Fruit fly (Drosophila melanogaster): ENCODE measurements around the gene tal-AA.

DNA sequence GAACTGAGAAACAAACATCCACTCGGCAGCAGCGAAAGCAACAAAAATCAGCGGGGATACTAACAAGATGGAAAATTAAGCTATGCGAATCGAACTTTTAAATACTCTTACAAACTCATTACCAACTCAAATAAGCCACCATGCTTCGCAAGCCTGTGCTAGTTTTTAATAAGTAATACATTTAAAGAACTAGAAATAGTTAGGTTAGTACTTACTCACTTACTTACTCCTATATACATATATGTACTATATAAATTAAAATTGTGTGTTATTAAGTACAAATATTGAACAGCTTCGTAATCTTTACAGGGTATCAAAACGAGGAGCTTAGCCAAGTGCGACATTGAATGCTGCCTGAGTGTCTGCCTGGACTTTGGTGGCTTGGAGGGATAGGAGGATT, 38.1 kb downstream of the tal-AA start:
- TF ChIP-seq CG13204 (GFP tag; optimal IDR thresholded peaks at IDR 0.05) (no peak), CG17806 (tag; optimal IDR thresholded peaks at IDR 0.05) (peak; percentile 27), Snoo (tag; optimal IDR thresholded peaks at IDR 0.05) (peak; percentile 26), D1 (tag; optimal IDR thresholded peaks at IDR 0.05) (peak; percentile 11), EcR (GFP tag; optimal IDR thresholded peaks at IDR 0.05) (no peak), fd96Ca (GFP tag; IDR thresholded peaks at IDR 0.05) (no peak), CG12605 (GFP tag; IDR thresholded peaks at IDR 0.05) (no peak), gl (tag; optimal IDR thresholded peaks at IDR 0.05) (peak; percentile 5), CG14655 (GFP tag; optimal IDR thresholded peaks at IDR 0.05) (peak; percentile 55), Pif1B (GFP tag; optimal IDR thresholded peaks at IDR 0.05) (no peak), Ets98B (GFP tag; IDR thresholded peaks at IDR 0.05) (no peak), CG15710 (tag; optimal IDR thresholded peaks at IDR 0.05) (peak; percentile 61)
